Worm (Caenorhabditis elegans) whole organism, L4 larva: Measurements from ENCODE around the gene srt-52.

Experiments used
- ceh-28 ChIP-seq: fragments of 150-350 bp; optimal IDR thresholded peaks from 2 replicates; lab custom pipeline; 2014; ENCODE audit warnings: missing biosample characterization, missing genetic modification reagents, missing genetic modification characterization
- ceh-44 ChIP-seq: fragments of 200-800 bp; sonication (Bioruptor generic); IDR thresholded peaks from 2 replicates; pipeline ENCODE4 v1.3.6; 2022; ENCODE audit warnings: missing genetic modification reagents, missing genetic modification characterization, missing compliant biosample characterization
- ceh-62 ChIP-seq: sonication (generic microtip); optimal IDR thresholded peaks from 2 replicates; lab custom pipeline; 2017; ENCODE audit warnings: missing biosample characterization, missing genetic modification characterization
- daf-16 ChIP-seq, 3 experiments: sonication (generic microtip); optimal IDR thresholded peaks; 2 replicates each; lab custom pipeline; 2016 to 2017; ENCODE audit warnings: missing genetic modification characterization in 3 of 3, missing genetic modification reagents in 3 of 3, mild to moderate bottlenecking in 2 of 3, missing compliant biosample characterization in 2 of 3, missing biosample characterization in 1 of 3, moderate library complexity in 1 of 3
- dmd-6 ChIP-seq: fragments of 200-800 bp; sonication (Bioruptor generic); IDR thresholded peaks from 2 replicates; pipeline ENCODE4 v1.3.6; 2022; ENCODE audit warnings: missing genetic modification reagents, missing genetic modification characterization, missing compliant biosample characterization
- lsy-2 ChIP-seq, 2 experiments: fragments of 150-350 bp in 1 of 2; sonication (generic microtip) in 1 of 2; optimal IDR thresholded peaks; 2 replicates each; lab custom pipeline; 2014 to 2017; ENCODE audit warnings: missing biosample characterization in 2 of 2, missing genetic modification characterization in 2 of 2
- madf-5 ChIP-seq, 2 experiments: fragments of 200-800 bp; sonication (Bioruptor generic); IDR thresholded peaks; 2 replicates each; pipeline ENCODE4 v1.3.6; 2022; ENCODE audit warnings: missing compliant biosample characterization in 2 of 2, missing genetic modification characterization in 2 of 2
- nhr-237 ChIP-seq: sonication (generic microtip); optimal IDR thresholded peaks from 2 replicates; lab custom pipeline; 2017; ENCODE audit warnings: missing biosample characterization, missing genetic modification characterization
- unc-62 ChIP-seq, 3 experiments: fragments of 150-350 bp in 1 of 3; sonication (generic microtip); optimal IDR thresholded peaks in 2 of 3; peaks in 1 of 3; 1 replicate in 1 of 3; 2 replicates in 2 of 3; lab custom pipeline; 2014 to 2017; ENCODE audit warnings: missing biosample characterization in 3 of 3, missing genetic modification characterization in 3 of 3, missing genetic modification reagents in 3 of 3, missing genotype in 1 of 3
- zip-11 ChIP-seq: fragments of 200-800 bp; sonication (Bioruptor generic); IDR thresholded peaks from 2 replicates; pipeline ENCODE4 v1.3.6; 2022; ENCODE audit warnings: missing genetic modification characterization, missing compliant biosample characterization

- no peak for TF ChIP-seq zip-11 (GFP tag; lab: Robert Waterston, UW)
- no peak for TF ChIP-seq dmd-6 (GFP tag; lab: Robert Waterston, UW)
- TF ChIP-seq lsy-2 (tag; optimal IDR thresholded peaks at IDR 0.05; lab: Kevin White, UChicago): no peak
- TF ChIP-seq daf-16 (GFP tag; optimal IDR thresholded peaks at IDR 0.05; lab: Kevin White, UChicago): no peak
- TF ChIP-seq daf-16 (tag; optimal IDR thresholded peaks at IDR 0.05; lab: Kevin White, UChicago): no peak
- no peak for TF ChIP-seq ceh-44 (GFP tag; lab: Robert Waterston, UW)
- no peak for TF ChIP-seq unc-62 (GFP tag; optimal IDR thresholded peaks at IDR 0.05 in 1 of 2; lab: Kevin White, UChicago)
- TF ChIP-seq unc-62 (tag; optimal IDR thresholded peaks at IDR 0.05; lab: Kevin White, UChicago): no peak
- no peak for TF ChIP-seq nhr-237 (tag; lab: Kevin White, UChicago)
- no peak for TF ChIP-seq ceh-62 (tag; lab: Kevin White, UChicago)
- TF ChIP-seq ceh-28: no peak
- TF ChIP-seq madf-5 (GFP tag; IDR thresholded peaks at IDR 0.05; lab: Robert Waterston, UW): no peak
Measured at ce11 chrV:27604-28003, 28.2 kb downstream of the srt-52 start.
